Fruit fly (Drosophila melanogaster) whole organism, embryonic: ENCODE data around the gene mad2.

Experiments used
- Abd-B ChIP-seq: fragments of 200-800 bp; sonication (Bioruptor generic); optimal IDR thresholded peaks from 2 replicates; lab custom pipeline; 2018; ENCODE audit warnings: missing biosample characterization, mild to moderate bottlenecking, missing genetic modification characterization, moderate library complexity
- BEAF-32 ChIP-seq: fragments of 200-800 bp; sonication (Bioruptor generic); optimal IDR thresholded peaks from 3 replicates; lab custom pipeline; 2017; ENCODE audit warnings: missing biosample characterization, missing genetic modification characterization, mild to moderate bottlenecking, moderate library complexity, missing genetic modification reagents
- CG1024 ChIP-seq: fragments of 200-800 bp; sonication (Bioruptor generic); IDR thresholded peaks from 2 replicates; pipeline ENCODE4 v1.3.6; 2022; ENCODE audit warnings: missing biosample characterization, missing genetic modification characterization
- CG11085 ChIP-seq: fragments of 200-800 bp; sonication (Bioruptor generic); IDR thresholded peaks from 2 replicates; pipeline ENCODE4 v1.3.6; 2022; ENCODE audit warnings: missing biosample characterization, missing genetic modification characterization
- CG12391 ChIP-seq: fragments of 200-800 bp; sonication (Bioruptor generic); optimal IDR thresholded peaks from 3 replicates; lab custom pipeline; 2018; ENCODE audit warnings: missing biosample characterization, mild to moderate bottlenecking, missing genetic modification characterization, moderate library complexity
- CG12769 ChIP-seq: fragments of 200-800 bp; sonication (Bioruptor generic); optimal IDR thresholded peaks from 2 replicates; lab custom pipeline; 2019; ENCODE audit warnings: missing biosample characterization, mild to moderate bottlenecking, missing genetic modification characterization, moderate library complexity
- CG13424 ChIP-seq: fragments of 200-800 bp; sonication (Bioruptor generic); optimal IDR thresholded peaks from 2 replicates; lab custom pipeline; 2019; ENCODE audit warnings: missing biosample characterization, mild to moderate bottlenecking, missing genetic modification characterization, moderate library complexity
- CG14441 ChIP-seq: fragments of 200-800 bp; sonication (Bioruptor generic); IDR thresholded peaks from 2 replicates; pipeline ENCODE4 v1.3.6; 2022; ENCODE audit warnings: missing biosample characterization, missing genetic modification characterization
- CG1602 ChIP-seq: fragments of 200-800 bp; sonication (Bioruptor generic); optimal IDR thresholded peaks from 3 replicates; lab custom pipeline; 2016; ENCODE audit warnings: missing biosample characterization, missing genetic modification characterization
- CG16813 ChIP-seq: fragments of 200-800 bp; sonication (Bioruptor generic); IDR thresholded peaks from 3 replicates; pipeline ENCODE4 v1.3.6; 2022; ENCODE audit warnings: missing biosample characterization, missing genetic modification characterization; ENCODE audit not compliant: partially characterized antibody
- CG17385 ChIP-seq: fragments of 200-800 bp; sonication (Bioruptor generic); optimal IDR thresholded peaks from 3 replicates; lab custom pipeline; 2018; ENCODE audit warnings: missing biosample characterization, mild to moderate bottlenecking, missing genetic modification characterization
- CG1792 ChIP-seq: fragments of 200-800 bp; sonication (Bioruptor generic); optimal IDR thresholded peaks from 2 replicates; lab custom pipeline; 2016; ENCODE audit warnings: missing biosample characterization, missing genetic modification characterization
- CG18262 ChIP-seq: fragments of 200-800 bp; optimal IDR thresholded peaks from 3 replicates; lab custom pipeline; 2019; ENCODE audit warnings: missing biosample characterization, mild to moderate bottlenecking, missing genetic modification characterization, moderate library complexity
- CG2202 ChIP-seq: fragments of 200-800 bp; sonication (Bioruptor generic); optimal IDR thresholded peaks from 2 replicates; lab custom pipeline; 2018; ENCODE audit warnings: missing biosample characterization, mild to moderate bottlenecking, missing genetic modification characterization
- CG2889 ChIP-seq: fragments of 200-800 bp; sonication (Bioruptor generic); IDR thresholded peaks from 3 replicates; pipeline ENCODE4 v1.3.6; 2022; ENCODE audit warnings: missing biosample characterization, missing genetic modification characterization
- CG31388 ChIP-seq: fragments of 200-800 bp; sonication (Bioruptor generic); optimal IDR thresholded peaks from 2 replicates; lab custom pipeline; 2016; ENCODE audit warnings: missing biosample characterization, missing genetic modification characterization
- CG34376 ChIP-seq: fragments of 200-800 bp; sonication (Bioruptor generic); optimal IDR thresholded peaks from 2 replicates; lab custom pipeline; 2018; ENCODE audit warnings: missing biosample characterization, mild to moderate bottlenecking, missing genetic modification characterization
- CG3847 ChIP-seq: fragments of 200-800 bp; sonication (Bioruptor generic); IDR thresholded peaks from 2 replicates; pipeline ENCODE4 v1.3.6; 2022; ENCODE audit warnings: missing biosample characterization, missing genetic modification characterization
- CG6175 ChIP-seq: fragments of 200-800 bp; sonication (Bioruptor generic); IDR thresholded peaks from 3 replicates; pipeline ENCODE4 v1.3.6; 2022; ENCODE audit warnings: missing biosample characterization, missing genetic modification characterization
- CG6689 ChIP-seq: fragments of 200-800 bp; sonication (Bioruptor generic); IDR thresholded peaks from 2 replicates; pipeline ENCODE4 v1.3.6; 2022; ENCODE audit warnings: missing biosample characterization, missing genetic modification characterization
- CG7372 ChIP-seq: fragments of 200-800 bp; sonication (Bioruptor generic); IDR thresholded peaks from 2 replicates; pipeline ENCODE4 v1.3.6; 2022; ENCODE audit warnings: missing biosample characterization, missing genetic modification characterization
- CG8290 ChIP-seq, 3 experiments: fragments of 200-800 bp; sonication (Bioruptor generic); optimal IDR thresholded peaks; 2 replicates each; lab custom pipeline; 2016 to 2019; ENCODE audit warnings: missing biosample characterization in 3 of 3, missing genetic modification characterization in 3 of 3, mild to moderate bottlenecking in 2 of 3, moderate library complexity in 1 of 3
- CG8388 ChIP-seq: fragments of 200-800 bp; sonication (Bioruptor generic); optimal IDR thresholded peaks from 2 replicates; lab custom pipeline; 2019; ENCODE audit warnings: missing biosample characterization, mild to moderate bottlenecking, missing genetic modification characterization, moderate library complexity
- D ChIP-seq, 2 experiments: fragments of 200-800 bp in 1 of 2; fragments of >200 bp in 1 of 2; sonication (Bioruptor generic) in 1 of 2; optimal IDR thresholded peaks; 2 replicates in 1 of 2; 3 replicates in 1 of 2; lab custom pipeline; 2017; ENCODE audit warnings: mild to moderate bottlenecking in 1 of 2, missing biosample characterization in 1 of 2, missing genetic modification characterization in 1 of 2, missing genetic modification reagents in 1 of 2
- Deaf1 ChIP-seq: fragments of 200-800 bp; optimal IDR thresholded peaks from 3 replicates; lab custom pipeline; 2019; ENCODE audit warnings: missing biosample characterization, mild to moderate bottlenecking, missing genetic modification characterization, moderate library complexity
- Drgx ChIP-seq: fragments of 200-800 bp; sonication (Bioruptor generic); IDR thresholded peaks from 2 replicates; pipeline ENCODE4 v1.3.6; 2022; ENCODE audit warnings: missing biosample characterization, missing genetic modification characterization
- Hmr ChIP-seq: fragments of 200-800 bp; sonication (Bioruptor generic); optimal IDR thresholded peaks from 3 replicates; lab custom pipeline; 2017; ENCODE audit warnings: mild to moderate bottlenecking, missing biosample characterization, missing genetic modification reagents, missing genetic modification characterization
- Mes4 ChIP-seq: fragments of 200-800 bp; sonication (Bioruptor generic); optimal IDR thresholded peaks from 2 replicates; lab custom pipeline; 2016; ENCODE audit warnings: missing biosample characterization, missing genetic modification characterization
- Ssrp ChIP-seq: fragments of 200-800 bp; sonication (Bioruptor generic); optimal IDR thresholded peaks from 2 replicates; lab custom pipeline; 2018; ENCODE audit warnings: missing biosample characterization, mild to moderate bottlenecking, missing genetic modification characterization, moderate library complexity
- Stat92E ChIP-seq, 3 experiments: fragments of >200 bp in 2 of 3; fragments of 200-800 bp in 1 of 3; sonication (Bioruptor generic) in 1 of 3; optimal IDR thresholded peaks; 2 replicates each; lab custom pipeline; 2017 to 2019; ENCODE audit warnings: missing biosample characterization in 3 of 3, missing genetic modification characterization in 3 of 3, mild to moderate bottlenecking in 1 of 3, moderate library complexity in 1 of 3
- TFAM ChIP-seq: fragments of 200-800 bp; sonication (Bioruptor generic); optimal IDR thresholded peaks from 2 replicates; lab custom pipeline; 2017; ENCODE audit warnings: missing biosample characterization, missing genetic modification characterization, inconsistent platforms
- Tbp ChIP-seq: fragments of >200 bp; optimal IDR thresholded peaks from 2 replicates; lab custom pipeline; 2018; ENCODE audit warnings: missing biosample characterization, missing genetic modification characterization
- bigmax ChIP-seq: fragments of 200-800 bp; sonication (Bioruptor generic); optimal IDR thresholded peaks from 2 replicates; lab custom pipeline; 2018; ENCODE audit warnings: missing biosample characterization, mild to moderate bottlenecking, missing genetic modification characterization
- btn ChIP-seq: fragments of 200-800 bp; sonication (Bioruptor generic); optimal IDR thresholded peaks from 2 replicates; lab custom pipeline; 2016; ENCODE audit warnings: missing biosample characterization, missing genetic modification characterization
- cad ChIP-seq: fragments of >200 bp; optimal IDR thresholded peaks from 2 replicates; lab custom pipeline; 2017; ENCODE audit warnings: missing biosample characterization, missing genetic modification characterization
- dati ChIP-seq: fragments of 200-800 bp; sonication (Bioruptor generic); IDR thresholded peaks from 2 replicates; pipeline ENCODE4 v1.3.6; 2022; ENCODE audit warnings: missing biosample characterization, missing genetic modification characterization
- emc ChIP-seq: fragments of 200-800 bp; sonication (Bioruptor generic); optimal IDR thresholded peaks from 2 replicates; lab custom pipeline; 2016; ENCODE audit warnings: missing biosample characterization, missing genetic modification characterization
- ems ChIP-seq: fragments of 200-800 bp; sonication (Bioruptor generic); optimal IDR thresholded peaks from 3 replicates; lab custom pipeline; 2016; ENCODE audit warnings: missing biosample characterization, missing genetic modification characterization
- esg ChIP-seq: fragments of 200-800 bp; sonication (Bioruptor generic); conservative IDR thresholded peaks from 2 replicates; pipeline ENCODE4 v1.3.6; 2022; ENCODE audit warnings: missing biosample characterization, missing genetic modification characterization
- gsb ChIP-seq: fragments of 200-800 bp; sonication (Bioruptor generic); IDR thresholded peaks from 2 replicates; pipeline ENCODE4 v1.3.6; 2022; ENCODE audit warnings: missing biosample characterization, missing genetic modification characterization
- hbn ChIP-seq: fragments of 200-800 bp; sonication (Bioruptor generic); IDR thresholded peaks from 2 replicates; pipeline ENCODE4 v1.3.6; 2022; ENCODE audit warnings: missing biosample characterization, missing genetic modification characterization; ENCODE audit not compliant: partially characterized antibody
- lmd ChIP-seq: fragments of 200-800 bp; sonication (Bioruptor generic); IDR thresholded peaks from 2 replicates; pipeline ENCODE4 v1.3.6; 2022; ENCODE audit warnings: missing biosample characterization, missing genetic modification characterization
- pan ChIP-seq, 4 experiments: fragments of >200 bp in 3 of 4; fragments of 200-800 bp in 1 of 4; sonication (Bioruptor generic) in 1 of 4; optimal IDR thresholded peaks in 3 of 4; IDR thresholded peaks in 1 of 4; 2 replicates each; pipeline versions ENCODE4 v1.3.6 to Lab custom; 2017 to 2022; ENCODE audit warnings: missing biosample characterization in 2 of 4, missing genetic modification characterization in 2 of 4, mixed read lengths in 1 of 4
- sc ChIP-seq, 3 experiments: fragments of >200 bp in 2 of 3; fragments of 200-800 bp in 1 of 3; sonication (Bioruptor generic) in 1 of 3; optimal IDR thresholded peaks; 2 replicates in 2 of 3; 3 replicates in 1 of 3; lab custom pipeline; 2017; ENCODE audit warnings: mild to moderate bottlenecking in 1 of 3, missing biosample characterization in 1 of 3, missing genetic modification characterization in 1 of 3, missing genetic modification reagents in 1 of 3
- sim ChIP-seq: fragments of 200-800 bp; sonication (Bioruptor generic); IDR thresholded peaks from 2 replicates; pipeline ENCODE4 v1.3.6; 2022; ENCODE audit warnings: missing biosample characterization, missing genetic modification characterization
- tio ChIP-seq: fragments of 200-800 bp; sonication (Bioruptor generic); optimal IDR thresholded peaks from 2 replicates; lab custom pipeline; 2017; ENCODE audit warnings: missing biosample characterization, missing genetic modification characterization, inconsistent platforms
- tup ChIP-seq: fragments of 200-800 bp; sonication (Bioruptor generic); optimal IDR thresholded peaks from 2 replicates; lab custom pipeline; 2016; ENCODE audit warnings: missing biosample characterization, mild to moderate bottlenecking, missing genetic modification characterization, moderate library complexity
- z ChIP-seq: fragments of 200-800 bp; sonication (Bioruptor generic); IDR thresholded peaks from 3 replicates; pipeline ENCODE4 v1.3.6; 2022; ENCODE audit warnings: missing biosample characterization, missing genetic modification characterization
- zfh1 ChIP-seq: fragments of 200-800 bp; sonication (Bioruptor generic); IDR thresholded peaks from 3 replicates; pipeline ENCODE4 v1.3.6; 2022; ENCODE audit warnings: missing biosample characterization, missing genetic modification characterization

The mad2 gene

DNA sequence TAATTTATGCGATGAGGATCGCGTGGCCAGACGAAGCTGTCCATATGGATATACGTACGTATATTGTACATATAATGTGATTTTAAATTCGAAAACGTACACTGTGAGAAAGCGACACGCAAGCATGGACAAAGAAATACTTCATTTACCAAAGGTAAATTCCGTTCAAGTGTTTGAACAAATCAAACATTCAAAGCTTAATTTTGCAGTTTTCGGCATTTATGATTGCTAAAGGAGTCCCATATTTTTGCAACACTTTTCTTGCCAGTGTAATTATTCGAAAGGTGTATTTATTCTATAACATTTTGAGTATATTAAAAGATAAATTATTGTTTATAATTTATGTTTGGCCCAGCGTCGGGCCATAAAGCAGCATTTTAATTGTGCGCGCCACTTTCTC, 6.4 kb upstream of the mad2 start (continued):
- TF ChIP-seq Hmr (GFP tag; lab: Kevin White, UChicago) (peak; percentile 3), CG17385 (peak; percentile 3), CG7372 (peak; percentile 37; the same call in 1 of the 2 replicates), CG2202 (tag; lab: Kevin White, UChicago) (no peak), gsb (GFP tag; lab: Robert Waterston, UW) (no peak), Ssrp (tag; lab: Kevin White, UChicago) (peak; percentile 35), CG18262 (peak; percentile 16), TFAM (GFP tag; lab: Kevin White, UChicago) (no peak), CG1792 (GFP tag; lab: Kevin White, UChicago) (no peak), CG2889 (GFP tag; lab: Robert Waterston, UW) (no peak), emc (no peak), btn (GFP tag; lab: Kevin White, UChicago) (no peak), CG12391 (tag; lab: Kevin White, UChicago) (peak; percentile 32), bigmax (GFP tag; lab: Kevin White, UChicago) (no peak), CG8290 (GFP tag; optimal IDR thresholded peaks at IDR 0.05; lab: Kevin White, UChicago) (no peak), CG8290 (tag; optimal IDR thresholded peaks at IDR 0.05; lab: Kevin White, UChicago) (peak in 1 of 2 experiments; percentile 34), dati (no peak), tup (GFP tag; lab: Kevin White, UChicago) (no peak), CG1024 (GFP tag; lab: Robert Waterston, UW) (no peak), CG1602 (GFP tag; lab: Kevin White, UChicago) (peak; percentile 39), BEAF-32 (GFP tag; lab: Kevin White, UChicago) (no peak), Drgx (GFP tag; lab: Robert Waterston, UW) (no peak), CG13424 (tag; lab: Kevin White, UChicago) (peak; percentile 43), Stat92E (GFP tag; optimal IDR thresholded peaks at IDR 0.05; lab: Kevin White, UChicago) (no peak), CG34376 (no peak), z (GFP tag; lab: Robert Waterston, UW) (no peak), CG6175 (GFP tag; lab: Robert Waterston, UW) (no peak), D (optimal IDR thresholded peaks at IDR 0.05; lab: Kevin White, UChicago) (no peak), D (GFP tag; optimal IDR thresholded peaks at IDR 0.05; lab: Kevin White, UChicago) (no peak), lmd (peak; percentile 67), CG31388 (GFP tag; lab: Kevin White, UChicago) (no peak), CG8388 (GFP tag; lab: Kevin White, UChicago) (peak; percentile 1), sim (no peak), sc (optimal IDR thresholded peaks at IDR 0.05; lab: Kevin White, UChicago) (no peak), sc (GFP tag; optimal IDR thresholded peaks at IDR 0.05; lab: Kevin White, UChicago) (no peak), Deaf1 (tag; lab: Kevin White, UChicago) (no peak), CG16813 (GFP tag; lab: Robert Waterston, UW) (no peak), CG12769 (tag; lab: Kevin White, UChicago) (peak; percentile 8), esg (GFP tag; lab: Robert Waterston, UW) (peak; percentile 41), ems (GFP tag; lab: Kevin White, UChicago) (no peak), CG3847 (peak; percentile 35; the same call in 1 of the 2 replicates), Abd-B (GFP tag; lab: Kevin White, UChicago) (peak; percentile 18), zfh1 (GFP tag; lab: Robert Waterston, UW) (no peak), CG14441 (GFP tag; lab: Robert Waterston, UW) (peak; percentile 59), tio (GFP tag; lab: Kevin White, UChicago) (peak; percentile 33), CG6689 (peak; percentile 40), pan (optimal IDR thresholded peaks at IDR 0.05; lab: Kevin White, UChicago) (no peak), pan (GFP tag; optimal IDR thresholded peaks at IDR 0.05 in 1 of 2, IDR thresholded peaks at IDR 0.05 in 1 of 2) (peak in 1 of 2 experiments; percentile 44), CG11085 (GFP tag; lab: Robert Waterston, UW) (0 out of 2 replicates have a peak, but pooled peaks have one; percentile 27), Mes4 (GFP tag; lab: Kevin White, UChicago) (no peak), Tbp (no peak), hbn (GFP tag; lab: Robert Waterston, UW) (no peak), cad (GFP tag; lab: Kevin White, UChicago) (no peak)
